Fruit fly (Drosophila melanogaster) whole organism, prepupa: ENCODE results near the gene Snmp1.

ENCODE experiments used
- Blimp-1 ChIP-seq: fragments of 200-800 bp; sonication (Bioruptor generic); optimal IDR thresholded peaks from 3 replicates; lab custom pipeline; 2017; ENCODE audit warnings: missing biosample characterization, missing genetic modification characterization, mild to moderate bottlenecking, moderate library complexity, missing genetic modification reagents
- CG15336 ChIP-seq: fragments of 200-800 bp; sonication (Bioruptor generic); IDR thresholded peaks from 2 replicates; pipeline ENCODE4 v1.3.6; 2022; ENCODE audit warnings: missing biosample characterization, missing genetic modification characterization
- CG4318 ChIP-seq: fragments of 200-800 bp; sonication (Bioruptor generic); optimal IDR thresholded peaks from 3 replicates; lab custom pipeline; 2017; ENCODE audit warnings: missing biosample characterization, mild to moderate bottlenecking, missing genetic modification characterization
- Ets21C ChIP-seq: fragments of 200-800 bp; sonication (Bioruptor generic); optimal IDR thresholded peaks from 3 replicates; lab custom pipeline; 2016; ENCODE audit warnings: missing biosample characterization, missing genetic modification characterization
- Lpt ChIP-seq: fragments of 200-800 bp; sonication (Bioruptor generic); optimal IDR thresholded peaks from 3 replicates; lab custom pipeline; 2016; ENCODE audit warnings: missing biosample characterization, missing genetic modification characterization
- OdsH ChIP-seq: fragments of 200-800 bp; sonication (Bioruptor generic); optimal IDR thresholded peaks from 3 replicates; lab custom pipeline; 2016; ENCODE audit warnings: missing biosample characterization, missing genetic modification characterization
- Sox14 ChIP-seq: fragments of 200-800 bp; sonication (Bioruptor generic); optimal IDR thresholded peaks from 3 replicates; lab custom pipeline; 2016; ENCODE audit warnings: missing biosample characterization, missing genetic modification characterization
- achi ChIP-seq: fragments of 200-800 bp; sonication (Bioruptor generic); optimal IDR thresholded peaks from 3 replicates; lab custom pipeline; 2016; ENCODE audit warnings: missing biosample characterization, missing genetic modification characterization
- cyc ChIP-seq: fragments of 200-800 bp; sonication (Bioruptor generic); optimal IDR thresholded peaks from 3 replicates; lab custom pipeline; 2016; ENCODE audit warnings: missing biosample characterization, missing genetic modification characterization
- fd59A ChIP-seq: fragments of 200-800 bp; sonication (Bioruptor generic); optimal IDR thresholded peaks from 2 replicates; lab custom pipeline; 2017; ENCODE audit warnings: missing biosample characterization, mild to moderate bottlenecking, missing genetic modification characterization, missing genetic modification reagents
- pdm3 ChIP-seq: fragments of 200-800 bp; sonication (Bioruptor generic); optimal IDR thresholded peaks from 3 replicates; lab custom pipeline; 2016; ENCODE audit warnings: missing biosample characterization, missing genetic modification characterization

DNA sequence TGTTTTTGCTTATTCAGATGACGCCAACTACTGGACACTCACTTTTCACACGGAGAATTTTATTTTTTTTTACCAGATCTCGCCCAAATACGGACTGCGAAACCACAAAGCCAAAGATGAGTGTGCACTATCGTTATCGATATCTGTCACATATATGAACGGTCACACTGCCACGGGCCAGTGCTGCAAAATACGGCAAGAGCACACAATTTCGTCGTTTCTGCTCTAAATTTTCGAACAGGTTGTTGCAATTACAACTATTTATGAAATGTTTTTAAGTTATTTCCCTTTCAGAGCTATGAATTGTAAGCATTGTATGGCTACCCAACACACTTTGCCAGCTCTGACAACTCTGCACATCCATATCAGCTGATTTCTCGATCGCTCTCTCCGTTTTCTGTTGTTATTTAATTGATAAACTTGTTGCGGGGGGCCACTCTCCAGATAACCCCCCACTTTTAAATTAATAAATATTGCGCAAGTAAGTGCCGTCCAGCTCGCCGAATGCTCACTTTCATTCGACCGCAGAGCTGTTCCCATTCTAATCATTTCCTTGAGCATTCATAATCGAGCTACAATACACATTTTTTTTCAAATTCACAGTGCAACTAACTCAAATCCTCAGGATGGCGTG is 40.5 kb downstream of the Snmp1 start, which contains the start of the genes slmb and CG5793:
- TF ChIP-seq pdm3 (GFP tag; lab: Kevin White, UChicago) (no peak), Ets21C (no peak), Sox14 (GFP tag; lab: Kevin White, UChicago) (no peak), achi (GFP tag; lab: Kevin White, UChicago) (peak; percentile 78), OdsH (no peak), Lpt (no peak), CG4318 (no peak), cyc (GFP tag; lab: Kevin White, UChicago) (peak; percentile 49), fd59A (GFP tag; lab: Kevin White, UChicago) (no peak), CG15336 (no peak; the same call in 1 of the 2 replicates), Blimp-1 (no peak)
